Fruit fly (Drosophila melanogaster) whole organism, pupa: Measurements from ENCODE around the gene Zw.
A peak's percentile ranks its signal among the peaks of the same experiment; 100 is the strongest.

ENCODE experiments used
- CG10348 ChIP-seq: fragments of 200-800 bp; sonication (Bioruptor generic); IDR thresholded peaks from 2 replicates; pipeline ENCODE4 v1.3.6; 2022; ENCODE audit warnings: missing biosample characterization, missing genetic modification characterization
- CG12605 ChIP-seq: fragments of 200-800 bp; sonication (Bioruptor generic); IDR thresholded peaks from 2 replicates; pipeline ENCODE4 v1.3.6; 2022; ENCODE audit warnings: missing biosample characterization, missing genetic modification characterization
- CG13204 ChIP-seq: fragments of 200-800 bp; sonication (Bioruptor generic); optimal IDR thresholded peaks from 2 replicates; lab custom pipeline; 2018; ENCODE audit warnings: missing biosample characterization, mild to moderate bottlenecking, missing genetic modification characterization, moderate library complexity
- CG14655 ChIP-seq: fragments of 200-800 bp; sonication (Bioruptor generic); optimal IDR thresholded peaks from 3 replicates; lab custom pipeline; 2017; ENCODE audit warnings: mild to moderate bottlenecking, missing biosample characterization, missing genetic modification reagents, missing genetic modification characterization
- CG15710 ChIP-seq: fragments of 200-800 bp; sonication (Bioruptor generic); optimal IDR thresholded peaks from 2 replicates; lab custom pipeline; 2018; ENCODE audit warnings: missing biosample characterization, mild to moderate bottlenecking, missing genetic modification characterization, moderate library complexity
- CG17806 ChIP-seq: fragments of 200-800 bp; sonication (Bioruptor generic); optimal IDR thresholded peaks from 2 replicates; lab custom pipeline; 2018; ENCODE audit warnings: missing biosample characterization, mild to moderate bottlenecking, missing genetic modification characterization, moderate library complexity
- CG32121 ChIP-seq: fragments of 200-800 bp; sonication (Bioruptor generic); IDR thresholded peaks from 2 replicates; pipeline ENCODE4 v1.3.6; 2022; ENCODE audit warnings: missing biosample characterization, missing genetic modification characterization
- CG34367 ChIP-seq: fragments of 200-800 bp; sonication (Bioruptor generic); optimal IDR thresholded peaks from 2 replicates; lab custom pipeline; 2018; ENCODE audit warnings: missing biosample characterization, mild to moderate bottlenecking, missing genetic modification characterization
- CG4496 ChIP-seq: fragments of 200-800 bp; sonication (Bioruptor generic); IDR thresholded peaks from 3 replicates; pipeline ENCODE4 v1.3.6; 2022; ENCODE audit warnings: missing biosample characterization, missing genetic modification characterization
- CG8159 ChIP-seq: fragments of 200-800 bp; sonication (Bioruptor generic); optimal IDR thresholded peaks from 3 replicates; lab custom pipeline; 2018; ENCODE audit warnings: missing biosample characterization, mild to moderate bottlenecking, missing genetic modification characterization, moderate library complexity
- CG8301 ChIP-seq: fragments of 200-800 bp; sonication (Bioruptor generic); optimal IDR thresholded peaks from 2 replicates; lab custom pipeline; 2018; ENCODE audit warnings: missing biosample characterization, mild to moderate bottlenecking, missing genetic modification characterization
- CG9948 ChIP-seq: fragments of 200-800 bp; sonication (Bioruptor generic); optimal IDR thresholded peaks from 2 replicates; lab custom pipeline; 2018; ENCODE audit warnings: missing biosample characterization, mild to moderate bottlenecking, missing genetic modification characterization, moderate library complexity
- D1 ChIP-seq: fragments of 200-800 bp; sonication (Bioruptor generic); optimal IDR thresholded peaks from 2 replicates; lab custom pipeline; 2018; ENCODE audit warnings: missing biosample characterization, mild to moderate bottlenecking, missing genetic modification characterization, moderate library complexity
- EcR ChIP-seq: fragments of 200-800 bp; sonication (Bioruptor generic); optimal IDR thresholded peaks from 3 replicates; lab custom pipeline; 2019; ENCODE audit warnings: missing biosample characterization, missing genetic modification characterization, mild to moderate bottlenecking, moderate library complexity, missing genetic modification reagents
- Ets98B ChIP-seq: fragments of 200-800 bp; sonication (Bioruptor generic); IDR thresholded peaks from 2 replicates; pipeline ENCODE4 v1.3.6; 2022; ENCODE audit warnings: missing biosample characterization, missing genetic modification characterization
- Pif1A ChIP-seq: fragments of 200-800 bp; sonication (Bioruptor generic); optimal IDR thresholded peaks from 3 replicates; lab custom pipeline; 2016; ENCODE audit warnings: missing biosample characterization, missing genetic modification characterization
- Pif1B ChIP-seq: fragments of 200-800 bp; sonication (Bioruptor generic); optimal IDR thresholded peaks from 3 replicates; lab custom pipeline; 2016; ENCODE audit warnings: missing biosample characterization, missing genetic modification characterization
- Snoo ChIP-seq: fragments of 200-800 bp; sonication (Bioruptor generic); optimal IDR thresholded peaks from 3 replicates; lab custom pipeline; 2017; ENCODE audit warnings: missing biosample characterization, mild to moderate bottlenecking, missing genetic modification characterization, inconsistent platforms
- fd96Ca ChIP-seq: fragments of 200-800 bp; sonication (Bioruptor generic); IDR thresholded peaks from 3 replicates; pipeline ENCODE4 v1.3.6; 2022; ENCODE audit warnings: missing biosample characterization, missing genetic modification characterization
- gl ChIP-seq: fragments of 200-800 bp; sonication (Bioruptor generic); optimal IDR thresholded peaks from 2 replicates; lab custom pipeline; 2018; ENCODE audit warnings: missing biosample characterization, mild to moderate bottlenecking, missing genetic modification characterization
- rn ChIP-seq: fragments of 200-800 bp; sonication (Bioruptor generic); IDR thresholded peaks from 2 replicates; pipeline ENCODE4 v1.3.6; 2022; ENCODE audit warnings: missing biosample characterization, missing genetic modification characterization

Zw gene

dm6 chrX:19663859-19664728, 3.0 kb upstream of the Zw start, which contains the start of the genes CG14223 and Ssu72:
Gene CG14223, minus strand, starts transcription at chrX:19663971.
Gene Ssu72, plus strand, starts transcription at chrX:19664561.
- TF ChIP-seq CG32121 (no peak), CG34367 (tag; lab: Kevin White, UChicago) (no peak), CG14655 (GFP tag; lab: Kevin White, UChicago) (no peak), CG10348 (GFP tag; lab: Robert Waterston, UW) (no peak), EcR (GFP tag; lab: Kevin White, UChicago) (no peak), rn (GFP tag; lab: Robert Waterston, UW) (no peak), CG17806 (tag; lab: Kevin White, UChicago) (no peak), Pif1A (no peak), CG4496 (GFP tag; lab: Robert Waterston, UW) (no peak), Snoo (tag; lab: Kevin White, UChicago) (no peak), CG8301 (tag; lab: Kevin White, UChicago) (no peak), Ets98B (GFP tag; lab: Robert Waterston, UW) (no peak), CG12605 (GFP tag; lab: Robert Waterston, UW) (no peak)

dm6 chrX:19665684-19666141, 1.3 kb upstream of the Zw start:
- no peak for TF ChIP-seq gl (tag; lab: Kevin White, UChicago)
- TF ChIP-seq Pif1B (GFP tag; lab: Kevin White, UChicago) = peak; percentile 6
- no peak for TF ChIP-seq CG34367 (tag; lab: Kevin White, UChicago)
- peak; percentile 36 for TF ChIP-seq CG14655 (GFP tag; lab: Kevin White, UChicago)
- 0 out of 2 replicates have a peak, but pooled peaks have one; percentile 27 for TF ChIP-seq rn (GFP tag; lab: Robert Waterston, UW)
- TF ChIP-seq Ets98B (GFP tag; lab: Robert Waterston, UW) = peak; percentile 61; the same call in 1 of the 2 replicates
- peak; percentile 77 for TF ChIP-seq CG13204
- peak; percentile 46 for TF ChIP-seq EcR (GFP tag; lab: Kevin White, UChicago)
- TF ChIP-seq Snoo (tag; lab: Kevin White, UChicago) = peak; percentile 43
- peak; percentile 50 for TF ChIP-seq CG12605 (GFP tag; lab: Robert Waterston, UW)
- TF ChIP-seq CG15710 (tag; lab: Kevin White, UChicago) = peak; percentile 15
- TF ChIP-seq CG17806 (tag; lab: Kevin White, UChicago) = no peak
- peak; percentile 32 for TF ChIP-seq CG8159
- TF ChIP-seq Pif1A = no peak
- peak; percentile 74 for TF ChIP-seq fd96Ca (GFP tag; lab: Robert Waterston, UW)
- TF ChIP-seq CG8301 (tag; lab: Kevin White, UChicago) = peak; percentile 11
- TF ChIP-seq CG10348 (GFP tag; lab: Robert Waterston, UW) = no peak
- TF ChIP-seq CG4496 (GFP tag; lab: Robert Waterston, UW) = peak; percentile 72
- TF ChIP-seq D1 (tag; lab: Kevin White, UChicago) = no peak
- no peak for TF ChIP-seq CG9948 (tag; lab: Kevin White, UChicago)
- peak; percentile 48; the same call in 1 of the 2 replicates for TF ChIP-seq CG32121

dm6 chrX:19667444-19668104, 522 bp downstream of the Zw start:
- TF ChIP-seq CG8159 (no peak), CG14655 (GFP tag; lab: Kevin White, UChicago) (no peak), fd96Ca (GFP tag; lab: Robert Waterston, UW) (no peak), Pif1A (no peak), CG32121 (no peak), rn (GFP tag; lab: Robert Waterston, UW) (no peak), CG8301 (tag; lab: Kevin White, UChicago) (no peak), CG10348 (GFP tag; lab: Robert Waterston, UW) (no peak), CG15710 (tag; lab: Kevin White, UChicago) (no peak), gl (tag; lab: Kevin White, UChicago) (no peak), CG9948 (tag; lab: Kevin White, UChicago) (no peak), CG34367 (tag; lab: Kevin White, UChicago) (no peak), Snoo (tag; lab: Kevin White, UChicago) (no peak), EcR (GFP tag; lab: Kevin White, UChicago) (no peak), CG13204 (no peak), CG12605 (GFP tag; lab: Robert Waterston, UW) (no peak), Pif1B (GFP tag; lab: Kevin White, UChicago) (no peak), D1 (tag; lab: Kevin White, UChicago) (no peak), CG4496 (GFP tag; lab: Robert Waterston, UW) (no peak), CG17806 (tag; lab: Kevin White, UChicago) (no peak)

dm6 chrX:19668405-19668804, 1.4 kb downstream of the Zw start:
- TF ChIP-seq Pif1A = peak; percentile 98
- TF ChIP-seq CG34367 (tag; lab: Kevin White, UChicago) = peak; percentile 98
- TF ChIP-seq D1 (tag; lab: Kevin White, UChicago) = no peak
- peak; percentile 96 for TF ChIP-seq CG9948 (tag; lab: Kevin White, UChicago)
- peak; percentile 87 for TF ChIP-seq CG10348 (GFP tag; lab: Robert Waterston, UW)
- peak; percentile 93 for TF ChIP-seq CG8301 (tag; lab: Kevin White, UChicago)
- peak; percentile 97 for TF ChIP-seq CG17806 (tag; lab: Kevin White, UChicago)
- TF ChIP-seq CG13204 = peak; percentile 96
- peak; percentile 75 for TF ChIP-seq EcR (GFP tag; lab: Kevin White, UChicago)
- TF ChIP-seq CG12605 (GFP tag; lab: Robert Waterston, UW) = peak; percentile 96
- TF ChIP-seq gl (tag; lab: Kevin White, UChicago) = peak; percentile 96
- TF ChIP-seq Ets98B (GFP tag; lab: Robert Waterston, UW) = peak; percentile 97
- TF ChIP-seq CG14655 (GFP tag; lab: Kevin White, UChicago) = peak; percentile 95
- TF ChIP-seq CG15710 (tag; lab: Kevin White, UChicago) = peak; percentile 98
- TF ChIP-seq CG32121 = peak; percentile 94
- TF ChIP-seq Pif1B (GFP tag; lab: Kevin White, UChicago) = peak; percentile 99
- peak; percentile 98 for TF ChIP-seq fd96Ca (GFP tag; lab: Robert Waterston, UW)
- peak; percentile 95 for TF ChIP-seq CG8159
- TF ChIP-seq Snoo (tag; lab: Kevin White, UChicago) = peak; percentile 99
- TF ChIP-seq CG4496 (GFP tag; lab: Robert Waterston, UW) = peak; percentile 97
- peak; percentile 92 for TF ChIP-seq rn (GFP tag; lab: Robert Waterston, UW)
- TF ChIP-seq, all 21 proteins: peak for 20
